Fruit fly (Drosophila melanogaster) whole organism, pupa: ENCODE results near the gene CG4009.

ENCODE experiments used
- CG10348 ChIP-seq: fragments of 200-800 bp; sonication (Bioruptor generic); IDR thresholded peaks from 2 replicates; pipeline ENCODE4 v1.3.6; 2022; ENCODE audit warnings: missing biosample characterization, missing genetic modification characterization
- CG14655 ChIP-seq: fragments of 200-800 bp; sonication (Bioruptor generic); optimal IDR thresholded peaks from 3 replicates; lab custom pipeline; 2017; ENCODE audit warnings: mild to moderate bottlenecking, missing biosample characterization, missing genetic modification reagents, missing genetic modification characterization
- CG15710 ChIP-seq: fragments of 200-800 bp; sonication (Bioruptor generic); optimal IDR thresholded peaks from 2 replicates; lab custom pipeline; 2018; ENCODE audit warnings: missing biosample characterization, mild to moderate bottlenecking, missing genetic modification characterization, moderate library complexity
- CG17806 ChIP-seq: fragments of 200-800 bp; sonication (Bioruptor generic); optimal IDR thresholded peaks from 2 replicates; lab custom pipeline; 2018; ENCODE audit warnings: missing biosample characterization, mild to moderate bottlenecking, missing genetic modification characterization, moderate library complexity
- CG8159 ChIP-seq: fragments of 200-800 bp; sonication (Bioruptor generic); optimal IDR thresholded peaks from 3 replicates; lab custom pipeline; 2018; ENCODE audit warnings: missing biosample characterization, mild to moderate bottlenecking, missing genetic modification characterization, moderate library complexity
- CG8301 ChIP-seq: fragments of 200-800 bp; sonication (Bioruptor generic); optimal IDR thresholded peaks from 2 replicates; lab custom pipeline; 2018; ENCODE audit warnings: missing biosample characterization, mild to moderate bottlenecking, missing genetic modification characterization
- CG9948 ChIP-seq: fragments of 200-800 bp; sonication (Bioruptor generic); optimal IDR thresholded peaks from 2 replicates; lab custom pipeline; 2018; ENCODE audit warnings: missing biosample characterization, mild to moderate bottlenecking, missing genetic modification characterization, moderate library complexity
- D1 ChIP-seq: fragments of 200-800 bp; sonication (Bioruptor generic); optimal IDR thresholded peaks from 2 replicates; lab custom pipeline; 2018; ENCODE audit warnings: missing biosample characterization, mild to moderate bottlenecking, missing genetic modification characterization, moderate library complexity
- Ets98B ChIP-seq: fragments of 200-800 bp; sonication (Bioruptor generic); IDR thresholded peaks from 2 replicates; pipeline ENCODE4 v1.3.6; 2022; ENCODE audit warnings: missing biosample characterization, missing genetic modification characterization
- Pif1A ChIP-seq: fragments of 200-800 bp; sonication (Bioruptor generic); optimal IDR thresholded peaks from 3 replicates; lab custom pipeline; 2016; ENCODE audit warnings: missing biosample characterization, missing genetic modification characterization
- Pif1B ChIP-seq: fragments of 200-800 bp; sonication (Bioruptor generic); optimal IDR thresholded peaks from 3 replicates; lab custom pipeline; 2016; ENCODE audit warnings: missing biosample characterization, missing genetic modification characterization
- fd96Ca ChIP-seq: fragments of 200-800 bp; sonication (Bioruptor generic); IDR thresholded peaks from 3 replicates; pipeline ENCODE4 v1.3.6; 2022; ENCODE audit warnings: missing biosample characterization, missing genetic modification characterization
- gl ChIP-seq: fragments of 200-800 bp; sonication (Bioruptor generic); optimal IDR thresholded peaks from 2 replicates; lab custom pipeline; 2018; ENCODE audit warnings: missing biosample characterization, mild to moderate bottlenecking, missing genetic modification characterization

DNA sequence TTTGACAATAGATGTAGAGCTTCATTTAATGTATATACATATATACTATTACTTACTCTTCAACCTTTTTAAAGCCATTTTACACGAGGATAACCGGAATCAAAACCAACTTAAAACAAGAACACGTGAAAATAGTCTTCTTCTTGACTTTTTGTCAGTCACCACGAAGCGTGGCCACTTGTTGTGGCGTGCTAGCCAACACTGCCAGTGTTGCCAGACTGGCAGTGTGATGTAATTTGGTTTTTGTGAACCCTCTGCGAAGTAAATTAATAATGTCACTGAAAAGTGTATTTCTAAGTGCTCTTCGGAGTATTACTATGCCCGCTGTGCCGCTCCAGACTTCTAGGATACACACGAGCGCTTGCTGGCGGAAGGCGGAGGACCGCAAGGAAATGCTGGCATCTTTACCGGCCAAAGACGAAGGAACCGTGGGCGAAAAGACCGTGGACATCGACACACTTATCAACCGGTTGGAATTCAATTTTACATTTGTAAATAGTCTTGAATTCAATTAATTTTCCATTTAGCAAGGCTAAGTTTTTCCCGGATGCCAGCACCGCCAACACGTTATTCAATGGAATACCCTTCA is 36.8 kb upstream of the CG4009 start, which contains the start of the genes Ns1 and mRpS11:
- no peak for TF ChIP-seq fd96Ca (GFP tag; lab: Robert Waterston, UW)
- TF ChIP-seq gl (tag; lab: Kevin White, UChicago): no peak
- TF ChIP-seq CG8159 (tag; lab: Kevin White, UChicago): no peak
- TF ChIP-seq Pif1B (GFP tag; lab: Kevin White, UChicago): no peak
- no peak for TF ChIP-seq D1
- no peak for TF ChIP-seq Ets98B
- TF ChIP-seq CG17806 (tag; lab: Kevin White, UChicago): no peak
- no peak for TF ChIP-seq CG14655 (GFP tag; lab: Kevin White, UChicago)
- TF ChIP-seq CG10348 (GFP tag; lab: Robert Waterston, UW): no peak
- TF ChIP-seq CG8301 (tag; lab: Kevin White, UChicago): no peak
- TF ChIP-seq CG9948 (tag; lab: Kevin White, UChicago): no peak
- TF ChIP-seq CG15710 (tag; lab: Kevin White, UChicago): no peak
- TF ChIP-seq Pif1A (GFP tag; lab: Kevin White, UChicago): no peak
